Fruit fly (Drosophila melanogaster): ENCODE results near the gene CG13599.

Gene CG13599

dm6 chr3R:23909347-23909862 lies 22.0 kb upstream of the CG13599 start (continued):
- TF ChIP-seq CG10209 (GFP tag; optimal IDR thresholded peaks at IDR 0.05) = peak; percentile 57
- peak; percentile 17 for TF ChIP-seq grau (tag; optimal IDR thresholded peaks at IDR 0.05)
- TF ChIP-seq seq (GFP tag; IDR thresholded peaks at IDR 0.05) = peak; percentile 78
- 0 out of 2 replicates have a peak, but pooled peaks have one; percentile 32 for TF ChIP-seq CG31441 (GFP tag; IDR thresholded peaks at IDR 0.05)
- peak; percentile 39 for TF ChIP-seq CG18764 (GFP tag; optimal IDR thresholded peaks at IDR 0.05)
- no peak for TF ChIP-seq bcd (GFP tag; optimal IDR thresholded peaks at IDR 0.05)
- TF ChIP-seq CG7556 (GFP tag; optimal IDR thresholded peaks at IDR 0.05) = peak; percentile 50
- TF ChIP-seq TFAM (GFP tag; optimal IDR thresholded peaks at IDR 0.05) = no peak
- peak; percentile 1 for TF ChIP-seq CG6254 (GFP tag; optimal IDR thresholded peaks at IDR 0.05)
- peak; percentile 39 for TF ChIP-seq HHEX (GFP tag; optimal IDR thresholded peaks at IDR 0.05)
- 0 out of 2 replicates have a peak, but pooled peaks have one; percentile 13 for TF ChIP-seq CG10321 (GFP tag; IDR thresholded peaks at IDR 0.05)
- peak; percentile 37 for TF ChIP-seq CG18619 (GFP tag; optimal IDR thresholded peaks at IDR 0.05)
- TF ChIP-seq sug (tag; optimal IDR thresholded peaks at IDR 0.05) = no peak
- no peak for TF ChIP-seq CG13894 (tag; optimal IDR thresholded peaks at IDR 0.05)
- no peak for TF ChIP-seq sisA (GFP tag; IDR thresholded peaks at IDR 0.05)
- peak; percentile 76 for TF ChIP-seq CG7987 (GFP tag; optimal IDR thresholded peaks at IDR 0.05)
- TF ChIP-seq CG16863 (GFP tag; optimal IDR thresholded peaks at IDR 0.05) = peak; percentile 24
- peak; percentile 58 for TF ChIP-seq CG12769 (tag; optimal IDR thresholded peaks at IDR 0.05)
- TF ChIP-seq CG15514 (GFP tag; optimal IDR thresholded peaks at IDR 0.05) = peak; percentile 61
- peak; percentile 22 for TF ChIP-seq cg (GFP tag; optimal IDR thresholded peaks at IDR 0.05)
- no peak for TF ChIP-seq pnt (GFP tag; optimal IDR thresholded peaks at IDR 0.05)
- TF ChIP-seq HLH3B (GFP tag; IDR thresholded peaks at IDR 0.05) = no peak
- peak; percentile 25 for TF ChIP-seq CG4820 (GFP tag; optimal IDR thresholded peaks at IDR 0.05)
- peak; percentile 49 for TF ChIP-seq CG12659 (GFP tag; optimal IDR thresholded peaks at IDR 0.05)
- TF ChIP-seq fu2 (GFP tag; optimal IDR thresholded peaks at IDR 0.05) = no peak
- TF ChIP-seq ranshi (GFP tag; IDR thresholded peaks at IDR 0.05) = peak; percentile 31; the same call in 1 of the 2 replicates
- TF ChIP-seq CG9876 (GFP tag; optimal IDR thresholded peaks at IDR 0.05) = no peak
- peak; percentile 33 for TF ChIP-seq run (tag; optimal IDR thresholded peaks at IDR 0.05)
- TF ChIP-seq CG17359 (tag; optimal IDR thresholded peaks at IDR 0.05) = peak; percentile 36
- peak; percentile 41 for TF ChIP-seq CoRest (tag; optimal IDR thresholded peaks at IDR 0.05)
- TF ChIP-seq CG12391 (tag; optimal IDR thresholded peaks at IDR 0.05) = peak; percentile 3
- peak; percentile 44 for TF ChIP-seq CG11504 (tag; optimal IDR thresholded peaks at IDR 0.05)
- TF ChIP-seq CG15601 (tag; optimal IDR thresholded peaks at IDR 0.05) = peak; percentile 47
- peak; percentile 56 for TF ChIP-seq dmrt99B (tag; optimal IDR thresholded peaks at IDR 0.05)
- peak; percentile 33 for TF ChIP-seq Fer3 (tag; optimal IDR thresholded peaks at IDR 0.05)
- TF ChIP-seq Sox102F (GFP tag; optimal IDR thresholded peaks at IDR 0.05) = peak; percentile 56
- peak; percentile 13 for TF ChIP-seq Adf1 (GFP tag; IDR thresholded peaks at IDR 0.05)
- TF ChIP-seq CG32767 (GFP tag; IDR thresholded peaks at IDR 0.05) = 0 out of 2 replicates have a peak, but pooled peaks have one; percentile 31
- TF ChIP-seq CG17802 (tag; optimal IDR thresholded peaks at IDR 0.05) = no peak
- peak; percentile 76 for TF ChIP-seq ATbp (GFP tag; optimal IDR thresholded peaks at IDR 0.05)
- no peak for TF ChIP-seq CG8290 (GFP tag; optimal IDR thresholded peaks at IDR 0.05)
- TF ChIP-seq CG8290 (tag; optimal IDR thresholded peaks at IDR 0.05) = peak in 1 of 2 experiments; percentile 52
- TF ChIP-seq zfh1 (GFP tag; IDR thresholded peaks at IDR 0.05) = no peak
- TF ChIP-seq CG11723 (GFP tag; optimal IDR thresholded peaks at IDR 0.05) = peak; percentile 39
- peak; percentile 8 for TF ChIP-seq HmgZ (tag; optimal IDR thresholded peaks at IDR 0.05)
- peak; percentile 57 for TF ChIP-seq CG13424 (tag; optimal IDR thresholded peaks at IDR 0.05)
- TF ChIP-seq ftz-f1 (GFP tag; optimal IDR thresholded peaks at IDR 0.05) = peak; percentile 61
- peak; percentile 66 for TF ChIP-seq CrebB (tag; optimal IDR thresholded peaks at IDR 0.05)
- TF ChIP-seq Hr51 (GFP tag; optimal IDR thresholded peaks at IDR 0.05) = peak in 1 of 2 experiments; percentile 60
